Fruit fly (Drosophila melanogaster): Measurements from ENCODE around the gene Fer1.

DNA sequence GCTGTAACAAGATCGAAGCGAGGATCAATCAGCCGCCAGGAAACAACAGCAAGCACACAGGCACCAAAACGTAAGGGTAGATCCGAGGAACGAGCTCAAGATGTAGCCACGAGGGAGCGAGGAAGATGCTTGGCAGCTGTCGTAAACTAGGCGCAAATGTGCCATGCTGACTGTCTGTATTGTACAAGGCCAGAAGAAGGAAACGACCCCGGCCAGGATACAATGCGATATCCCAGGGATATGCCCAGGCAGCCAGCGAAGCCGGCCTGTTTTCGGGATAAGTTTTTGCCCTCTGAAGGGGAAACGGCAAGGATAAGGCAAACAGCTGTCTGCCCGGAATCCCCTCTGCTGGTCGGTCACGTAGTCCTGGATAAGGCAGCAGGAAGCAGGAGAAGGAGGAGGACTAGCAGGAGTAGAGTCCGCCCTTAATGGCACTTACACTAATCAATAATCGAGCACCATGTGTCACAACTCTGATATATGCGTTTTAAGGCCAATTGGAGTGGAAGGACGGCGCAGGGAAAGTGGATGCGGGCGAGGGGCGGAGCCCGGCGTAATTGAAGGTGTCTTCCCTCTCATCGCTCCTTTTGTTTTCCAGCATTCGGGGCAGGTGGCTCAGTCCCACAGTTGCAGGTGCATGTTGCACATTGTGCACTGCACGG, 30.4 kb upstream of the Fer1 start:
- TF ChIP-seq CG8478 (optimal IDR thresholded peaks at IDR 0.05), result no peak
- TF ChIP-seq usp (GFP tag; optimal IDR thresholded peaks at IDR 0.05), result no peak
- no peak for TF ChIP-seq EcR (GFP tag; optimal IDR thresholded peaks at IDR 0.05)
- TF ChIP-seq Dll (optimal IDR thresholded peaks at IDR 0.05), result no peak
- peak; percentile 5 for TF ChIP-seq pan (optimal IDR thresholded peaks at IDR 0.05)
